Worm (Caenorhabditis elegans) whole organism, young adult: ENCODE results near the gene rnh-1.0.

Source experiments
- F39B2.1 ChIP-seq: fragments of 200-800 bp; sonication (Bioruptor generic); IDR thresholded peaks from 2 replicates; pipeline ENCODE4 v1.3.6; 2022; ENCODE audit warnings: missing genetic modification reagents, missing genetic modification characterization, missing compliant biosample characterization
- F57A8.1 ChIP-seq: fragments of 200-800 bp; sonication (Bioruptor generic); optimal IDR thresholded peaks from 2 replicates; lab custom pipeline; 2018; ENCODE audit warnings: mild to moderate bottlenecking, missing genetic modification characterization, moderate library complexity, missing compliant biosample characterization
- Y95B8A.8 ChIP-seq: fragments of 200-800 bp; sonication (Bioruptor generic); IDR thresholded peaks from 2 replicates; pipeline ENCODE4 v1.3.6; 2022; ENCODE audit warnings: missing genetic modification reagents, missing genetic modification characterization, missing compliant biosample characterization
- ama-1 ChIP-seq, 3 experiments: fragments of 150-350 bp in 1 of 3; sonication (generic microtip) in 2 of 3; optimal IDR thresholded peaks; 2 replicates each; lab custom pipeline; 2014 to 2018; ENCODE audit warnings: missing biosample characterization in 2 of 3, missing genetic modification characterization in 2 of 3, missing genetic modification reagents in 2 of 3
- attf-5 ChIP-seq: fragments of 200-800 bp; sonication (Bioruptor generic); optimal IDR thresholded peaks from 2 replicates; lab custom pipeline; 2018; ENCODE audit warnings: mild to moderate bottlenecking, missing genetic modification characterization, missing compliant biosample characterization
- ceh-27 ChIP-seq: fragments of 200-800 bp; sonication (Bioruptor generic); optimal IDR thresholded peaks from 2 replicates; lab custom pipeline; 2018; ENCODE audit warnings: mild to moderate bottlenecking, missing genetic modification characterization, moderate library complexity, missing compliant biosample characterization
- ceh-58 ChIP-seq: fragments of 200-800 bp; sonication (Bioruptor generic); IDR thresholded peaks from 2 replicates; pipeline ENCODE4 v1.3.6; 2022; ENCODE audit warnings: missing genetic modification characterization, missing compliant biosample characterization
- die-1 ChIP-seq: sonication (generic microtip); optimal IDR thresholded peaks from 2 replicates; lab custom pipeline; 2016; ENCODE audit warnings: missing genotype, mild to moderate bottlenecking, missing genetic modification characterization, missing compliant biosample characterization
- efl-1 ChIP-seq: fragments of 150-350 bp; optimal IDR thresholded peaks from 2 replicates; lab custom pipeline; 2014; ENCODE audit warnings: missing biosample characterization, missing genetic modification reagents, missing genetic modification characterization
- egrh-3 ChIP-seq: fragments of 200-800 bp; sonication (Bioruptor generic); IDR thresholded peaks from 2 replicates; pipeline ENCODE4 v1.3.6; 2022; ENCODE audit warnings: missing genetic modification reagents, missing genetic modification characterization, missing compliant biosample characterization
- lsl-1 ChIP-seq: fragments of 200-800 bp; sonication (Bioruptor generic); optimal IDR thresholded peaks from 2 replicates; lab custom pipeline; 2018; ENCODE audit warnings: mild to moderate bottlenecking, missing genetic modification characterization, moderate library complexity, missing compliant biosample characterization
- pha-4 ChIP-seq: fragments of 150-350 bp; sonication (generic microtip); optimal IDR thresholded peaks from 2 replicates; lab custom pipeline; 2014; ENCODE audit warnings: missing biosample characterization, missing genetic modification reagents, missing genetic modification characterization
- snpc-4 ChIP-seq, 5 experiments: fragments of 150-350 bp in 1 of 5; sonication (generic microtip) in 4 of 5; optimal IDR thresholded peaks; 2 replicates each; lab custom pipeline; 2014 to 2018; ENCODE audit warnings: missing genetic modification characterization in 5 of 5, missing biosample characterization in 3 of 5, antibody characterized with exemption in 2 of 5, mild to moderate bottlenecking in 2 of 5, missing compliant biosample characterization in 2 of 5, missing genotype in 2 of 5, moderate library complexity in 2 of 5, missing genetic modification reagents in 1 of 5

DNA sequence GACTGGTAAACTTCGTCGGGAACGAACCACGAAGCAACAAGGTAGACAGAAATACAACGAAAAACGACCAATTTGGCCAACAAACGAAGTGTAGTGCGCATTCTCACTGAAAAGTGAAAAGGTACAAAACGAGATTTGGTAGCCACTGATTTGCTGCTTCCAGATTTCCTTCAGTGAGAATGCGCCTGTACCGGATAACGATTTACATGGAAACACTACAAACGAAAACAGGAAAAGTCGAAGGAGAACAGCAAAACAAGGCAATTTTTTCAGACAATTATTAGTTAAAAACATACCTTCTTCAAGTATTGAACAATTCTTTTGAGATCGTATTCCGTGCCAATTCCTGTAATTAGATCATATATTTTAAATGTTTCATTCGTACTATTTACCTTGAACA, 2.1 kb upstream of the rnh-1.0 start, which contains the start of gene pigb-1:
- TF ChIP-seq efl-1, result no peak
- TF ChIP-seq F57A8.1 (GFP tag; lab: Kevin White, UChicago), result no peak
- TF ChIP-seq snpc-4 (GFP tag; optimal IDR thresholded peaks at IDR 0.05; lab: Kevin White, UChicago), result no peak
- no peak for TF ChIP-seq snpc-4 (tag; optimal IDR thresholded peaks at IDR 0.05; lab: Kevin White, UChicago)
- TF ChIP-seq Y95B8A.8, result no peak
- TF ChIP-seq attf-5 (GFP tag; lab: Kevin White, UChicago), result no peak
- no peak for TF ChIP-seq pha-4 (tag; lab: Kevin White, UChicago)
- no peak for TF ChIP-seq ceh-58 (GFP tag; lab: Robert Waterston, UW)
- no peak for TF ChIP-seq F39B2.1 (GFP tag; lab: Robert Waterston, UW)
- TF ChIP-seq ama-1 (optimal IDR thresholded peaks at IDR 0.05; lab: Kevin White, UChicago), result no peak
- no peak for TF ChIP-seq ama-1 (GFP tag; optimal IDR thresholded peaks at IDR 0.05; lab: Kevin White, UChicago)
- no peak for TF ChIP-seq die-1
- no peak for TF ChIP-seq egrh-3
- no peak for TF ChIP-seq ceh-27 (GFP tag; lab: Kevin White, UChicago)
- TF ChIP-seq lsl-1 (GFP tag; lab: Kevin White, UChicago), result no peak
